Fruit fly (Drosophila melanogaster): Measurements from ENCODE around the gene CG13847.

- TF ChIP-seq ttk (optimal IDR thresholded peaks at IDR 0.05) (no peak), h (optimal IDR thresholded peaks at IDR 0.05) (no peak), insv (optimal IDR thresholded peaks at IDR 0.05) (no peak)
These were observed 60.3 kb downstream of the CG13847 start, which contains the start of gene CG18596 for dm6 chr3R:22375674-22376073.
